Fruit fly (Drosophila melanogaster) whole organism, embryonic: ENCODE results near the gene dyl.

Experiments used
- Ada2b ChIP-seq: fragments of 200-800 bp; sonication (Bioruptor generic); IDR thresholded peaks from 2 replicates; pipeline ENCODE4 v1.3.6; 2022; ENCODE audit warnings: missing biosample characterization, missing genetic modification characterization
- Aef1 ChIP-seq: fragments of 200-800 bp; sonication (Bioruptor generic); IDR thresholded peaks from 3 replicates; pipeline ENCODE4 v1.3.6; 2022; ENCODE audit warnings: missing biosample characterization, missing genetic modification characterization
- CG1024 ChIP-seq: fragments of 200-800 bp; sonication (Bioruptor generic); IDR thresholded peaks from 2 replicates; pipeline ENCODE4 v1.3.6; 2022; ENCODE audit warnings: missing biosample characterization, missing genetic modification characterization
- CG10543 ChIP-seq: fragments of 200-800 bp; sonication (Bioruptor generic); optimal IDR thresholded peaks from 3 replicates; lab custom pipeline; 2017; ENCODE audit warnings: missing biosample characterization, mild to moderate bottlenecking, missing genetic modification characterization, moderate library complexity
- CG10654 ChIP-seq: fragments of 200-800 bp; sonication (Bioruptor generic); optimal IDR thresholded peaks from 2 replicates; lab custom pipeline; 2016; ENCODE audit warnings: missing biosample characterization, missing genetic modification characterization
- CG11695 ChIP-seq: fragments of 200-800 bp; sonication (Bioruptor generic); IDR thresholded peaks from 3 replicates; pipeline ENCODE4 v1.3.6; 2022; ENCODE audit warnings: missing biosample characterization, missing genetic modification characterization
- CG12071 ChIP-seq: fragments of 200-800 bp; sonication (Bioruptor generic); optimal IDR thresholded peaks from 3 replicates; lab custom pipeline; 2018; ENCODE audit warnings: missing biosample characterization, mild to moderate bottlenecking, missing genetic modification characterization
- CG12391 ChIP-seq: fragments of 200-800 bp; sonication (Bioruptor generic); optimal IDR thresholded peaks from 3 replicates; lab custom pipeline; 2018; ENCODE audit warnings: missing biosample characterization, mild to moderate bottlenecking, missing genetic modification characterization, moderate library complexity
- CG15073 ChIP-seq: fragments of 200-800 bp; sonication (Bioruptor generic); optimal IDR thresholded peaks from 2 replicates; lab custom pipeline; 2016; ENCODE audit warnings: missing biosample characterization, missing genetic modification characterization
- CG15601 ChIP-seq: fragments of 200-800 bp; sonication (Bioruptor generic); optimal IDR thresholded peaks from 3 replicates; lab custom pipeline; 2019; ENCODE audit warnings: missing biosample characterization, mild to moderate bottlenecking, missing genetic modification characterization, moderate library complexity
- CG16863 ChIP-seq: fragments of 200-800 bp; sonication (Bioruptor generic); optimal IDR thresholded peaks from 3 replicates; lab custom pipeline; 2016; ENCODE audit warnings: missing biosample characterization, missing genetic modification characterization
- CG2129 ChIP-seq: fragments of 200-800 bp; sonication (Bioruptor generic); IDR thresholded peaks from 2 replicates; pipeline ENCODE4 v1.3.6; 2022; ENCODE audit warnings: missing biosample characterization, missing genetic modification characterization; ENCODE audit not compliant: partially characterized antibody
- CG31441 ChIP-seq: fragments of 200-800 bp; sonication (Bioruptor generic); IDR thresholded peaks from 2 replicates; pipeline ENCODE4 v1.3.6; 2022; ENCODE audit warnings: missing biosample characterization, missing genetic modification characterization
- CG3847 ChIP-seq: fragments of 200-800 bp; sonication (Bioruptor generic); IDR thresholded peaks from 2 replicates; pipeline ENCODE4 v1.3.6; 2022; ENCODE audit warnings: missing biosample characterization, missing genetic modification characterization
- CG4820 ChIP-seq: fragments of 200-800 bp; sonication (Bioruptor generic); optimal IDR thresholded peaks from 3 replicates; lab custom pipeline; 2016; ENCODE audit warnings: missing biosample characterization, missing genetic modification characterization
- CG5245 ChIP-seq: fragments of 200-800 bp; sonication (Bioruptor generic); optimal IDR thresholded peaks from 3 replicates; lab custom pipeline; 2016; ENCODE audit warnings: missing biosample characterization, missing genetic modification characterization
- CG6689 ChIP-seq: fragments of 200-800 bp; sonication (Bioruptor generic); IDR thresholded peaks from 2 replicates; pipeline ENCODE4 v1.3.6; 2022; ENCODE audit warnings: missing biosample characterization, missing genetic modification characterization
- CG6854 ChIP-seq: fragments of 200-800 bp; sonication (Bioruptor generic); optimal IDR thresholded peaks from 3 replicates; lab custom pipeline; 2017; ENCODE audit warnings: missing biosample characterization, mild to moderate bottlenecking, missing genetic modification characterization
- CG7271 ChIP-seq: fragments of 200-800 bp; sonication (Bioruptor generic); optimal IDR thresholded peaks from 2 replicates; lab custom pipeline; 2018; ENCODE audit warnings: missing biosample characterization, mild to moderate bottlenecking, missing genetic modification characterization, moderate library complexity
- CG8388 ChIP-seq: fragments of 200-800 bp; sonication (Bioruptor generic); optimal IDR thresholded peaks from 2 replicates; lab custom pipeline; 2019; ENCODE audit warnings: missing biosample characterization, mild to moderate bottlenecking, missing genetic modification characterization, moderate library complexity
- CG9609 ChIP-seq: fragments of 200-800 bp; sonication (Bioruptor generic); optimal IDR thresholded peaks from 3 replicates; lab custom pipeline; 2016; ENCODE audit warnings: missing biosample characterization, missing genetic modification characterization
- CG9727 ChIP-seq: fragments of 200-800 bp; sonication (Bioruptor generic); optimal IDR thresholded peaks from 3 replicates; lab custom pipeline; 2017; ENCODE audit warnings: missing biosample characterization, mild to moderate bottlenecking, missing genetic modification characterization
- CkIIα-i1 ChIP-seq: fragments of 200-800 bp; sonication (Bioruptor generic); IDR thresholded peaks from 2 replicates; pipeline ENCODE4 v1.3.6; 2022; ENCODE audit warnings: missing biosample characterization, missing genetic modification characterization
- D19B ChIP-seq: fragments of 200-800 bp; sonication (Bioruptor generic); optimal IDR thresholded peaks from 2 replicates; lab custom pipeline; 2017; ENCODE audit warnings: missing biosample characterization, mild to moderate bottlenecking, missing genetic modification characterization
- Dek ChIP-seq: fragments of 200-800 bp; sonication (Bioruptor generic); optimal IDR thresholded peaks from 3 replicates; lab custom pipeline; 2019; ENCODE audit warnings: missing biosample characterization, mild to moderate bottlenecking, missing genetic modification characterization, moderate library complexity
- Dp ChIP-seq: fragments of 200-800 bp; sonication (Bioruptor generic); optimal IDR thresholded peaks from 2 replicates; lab custom pipeline; 2018; ENCODE audit warnings: missing biosample characterization, mild to moderate bottlenecking, missing genetic modification characterization, moderate library complexity
- ERR ChIP-seq: fragments of 200-800 bp; sonication (Bioruptor generic); optimal IDR thresholded peaks from 2 replicates; lab custom pipeline; 2016; ENCODE audit warnings: missing biosample characterization, missing genetic modification characterization
- Fer1 ChIP-seq: fragments of 200-800 bp; sonication (Bioruptor generic); optimal IDR thresholded peaks from 2 replicates; lab custom pipeline; 2017; ENCODE audit warnings: missing biosample characterization, mild to moderate bottlenecking, missing genetic modification characterization
- Fer3 ChIP-seq: fragments of 200-800 bp; sonication (Bioruptor generic); optimal IDR thresholded peaks from 2 replicates; lab custom pipeline; 2018; ENCODE audit warnings: missing biosample characterization, mild to moderate bottlenecking, missing genetic modification characterization, moderate library complexity
- Kr ChIP-seq: fragments of 200-800 bp; sonication (Bioruptor generic); optimal IDR thresholded peaks from 2 replicates; lab custom pipeline; 2017; ENCODE audit warnings: missing biosample characterization, mild to moderate bottlenecking, missing genetic modification characterization
- MESR4 ChIP-seq: fragments of 200-800 bp; sonication (Bioruptor generic); optimal IDR thresholded peaks from 2 replicates; lab custom pipeline; 2018; ENCODE audit warnings: missing biosample characterization, mild to moderate bottlenecking, missing genetic modification characterization, moderate library complexity
- Meics ChIP-seq: fragments of 200-800 bp; sonication (Bioruptor generic); optimal IDR thresholded peaks from 2 replicates; lab custom pipeline; 2017; ENCODE audit warnings: missing biosample characterization, mild to moderate bottlenecking, missing genetic modification characterization
- Nf-YB ChIP-seq: fragments of 200-800 bp; sonication (Bioruptor generic); optimal IDR thresholded peaks from 3 replicates; lab custom pipeline; 2019; ENCODE audit warnings: missing biosample characterization, mild to moderate bottlenecking, missing genetic modification characterization, moderate library complexity
- NfI ChIP-seq: fragments of 200-800 bp; sonication (Bioruptor generic); optimal IDR thresholded peaks from 3 replicates; lab custom pipeline; 2018; ENCODE audit warnings: missing biosample characterization, mild to moderate bottlenecking, missing genetic modification characterization, moderate library complexity
- PHDP ChIP-seq: fragments of 200-800 bp; sonication (Bioruptor generic); optimal IDR thresholded peaks from 3 replicates; lab custom pipeline; 2018; ENCODE audit warnings: missing biosample characterization, mild to moderate bottlenecking, missing genetic modification characterization, moderate library complexity
- Pdp1 ChIP-seq, 2 experiments: fragments of 200-800 bp; sonication (Bioruptor generic); optimal IDR thresholded peaks; 3 replicates each; lab custom pipeline; 2016; ENCODE audit warnings: missing biosample characterization in 2 of 2, missing genetic modification characterization in 2 of 2, mild to moderate bottlenecking in 1 of 2, moderate library complexity in 1 of 2
- Xrp1 ChIP-seq: fragments of 200-800 bp; sonication (Bioruptor generic); IDR thresholded peaks from 2 replicates; pipeline ENCODE4 v1.3.6; 2022; ENCODE audit warnings: missing biosample characterization, missing genetic modification characterization
- al ChIP-seq: fragments of 200-800 bp; sonication (Bioruptor generic); IDR thresholded peaks from 2 replicates; pipeline ENCODE4 v1.3.6; 2022; ENCODE audit warnings: missing biosample characterization, missing genetic modification characterization
- bab2 ChIP-seq: fragments of 200-800 bp; sonication (Bioruptor generic); optimal IDR thresholded peaks from 2 replicates; lab custom pipeline; 2016; ENCODE audit warnings: missing biosample characterization, missing genetic modification characterization
- bcd ChIP-seq: fragments of 200-800 bp; sonication (Bioruptor generic); optimal IDR thresholded peaks from 2 replicates; lab custom pipeline; 2017; ENCODE audit warnings: missing biosample characterization, mild to moderate bottlenecking, missing genetic modification characterization
- chm ChIP-seq: fragments of 200-800 bp; sonication (Bioruptor generic); IDR thresholded peaks from 2 replicates; pipeline ENCODE4 v1.3.6; 2022; ENCODE audit warnings: missing biosample characterization, missing genetic modification characterization
- fd3F ChIP-seq: fragments of 200-800 bp; sonication (Bioruptor generic); optimal IDR thresholded peaks from 2 replicates; lab custom pipeline; 2018; ENCODE audit warnings: missing biosample characterization, mild to moderate bottlenecking, missing genetic modification characterization, moderate library complexity
- fru ChIP-seq: fragments of >200 bp; optimal IDR thresholded peaks from 2 replicates; lab custom pipeline; 2017
- gfzf ChIP-seq: fragments of 200-800 bp; sonication (Bioruptor generic); optimal IDR thresholded peaks from 2 replicates; lab custom pipeline; 2016; ENCODE audit warnings: missing biosample characterization, mild to moderate bottlenecking, missing genetic modification characterization, moderate library complexity
- grau ChIP-seq: fragments of 200-800 bp; optimal IDR thresholded peaks from 3 replicates; lab custom pipeline; 2019; ENCODE audit warnings: missing biosample characterization, mild to moderate bottlenecking, missing genetic modification characterization, moderate library complexity
- kah ChIP-seq: fragments of 200-800 bp; sonication (Bioruptor generic); optimal IDR thresholded peaks from 2 replicates; lab custom pipeline; 2018; ENCODE audit warnings: missing biosample characterization, mild to moderate bottlenecking, missing genetic modification characterization
- ssp ChIP-seq: fragments of 200-800 bp; sonication (Bioruptor generic); IDR thresholded peaks from 2 replicates; pipeline ENCODE4 v1.3.6; 2022; ENCODE audit warnings: missing biosample characterization, missing genetic modification characterization
- sug ChIP-seq: fragments of 200-800 bp; optimal IDR thresholded peaks from 2 replicates; lab custom pipeline; 2019; ENCODE audit warnings: missing biosample characterization, mild to moderate bottlenecking, missing genetic modification characterization, moderate library complexity
- tio ChIP-seq: fragments of 200-800 bp; sonication (Bioruptor generic); optimal IDR thresholded peaks from 2 replicates; lab custom pipeline; 2017; ENCODE audit warnings: missing biosample characterization, missing genetic modification characterization, inconsistent platforms
- trh ChIP-seq: fragments of 200-800 bp; sonication (Bioruptor generic); optimal IDR thresholded peaks from 2 replicates; lab custom pipeline; 2016; ENCODE audit warnings: missing biosample characterization, missing genetic modification characterization
- z ChIP-seq: fragments of 200-800 bp; sonication (Bioruptor generic); IDR thresholded peaks from 3 replicates; pipeline ENCODE4 v1.3.6; 2022; ENCODE audit warnings: missing biosample characterization, missing genetic modification characterization

The dyl gene

DNA sequence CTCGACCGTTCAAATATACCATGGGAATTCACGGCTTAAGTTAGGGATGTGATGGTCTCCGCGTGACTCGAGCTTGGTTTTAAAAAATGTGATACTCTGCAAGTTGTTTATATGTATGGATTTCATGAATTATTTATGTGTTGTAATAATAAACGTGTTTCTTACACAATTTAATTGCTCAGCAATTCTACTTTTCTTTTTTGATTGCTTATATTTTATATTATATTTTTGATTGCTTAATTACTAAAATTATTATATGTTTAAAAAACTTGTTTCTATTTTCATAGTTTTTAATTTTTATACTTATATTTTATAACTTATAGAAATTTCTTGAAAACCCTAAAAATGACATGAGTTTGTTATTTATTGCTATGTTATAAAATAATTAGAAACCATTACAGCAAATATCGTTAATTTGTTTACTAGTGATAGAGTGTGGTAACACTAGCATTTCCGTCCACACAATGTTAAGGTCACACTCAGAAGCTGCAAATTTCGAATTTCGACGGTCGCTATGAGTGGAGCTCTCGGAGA lies 53.1 kb downstream of the dyl start, which contains the start of the genes ago and CG1265 (continued):
- TF ChIP-seq bab2 (GFP tag; lab: Kevin White, UChicago) = peak; percentile 27
- peak; percentile 32; the same call in 1 of the 2 replicates for TF ChIP-seq CG1024 (GFP tag; lab: Robert Waterston, UW)
- TF ChIP-seq CG8388 (GFP tag; lab: Kevin White, UChicago) = peak; percentile 24
- TF ChIP-seq CG10543 (GFP tag; lab: Kevin White, UChicago) = peak; percentile 80
- no peak for TF ChIP-seq al (GFP tag; lab: Robert Waterston, UW)
- TF ChIP-seq sug = peak; percentile 43
- peak; percentile 15 for TF ChIP-seq Dek (tag; lab: Kevin White, UChicago)
- TF ChIP-seq CG31441 = peak; percentile 69
- no peak for TF ChIP-seq ERR (GFP tag; lab: Kevin White, UChicago)
- TF ChIP-seq Nf-YB (GFP tag; lab: Kevin White, UChicago) = peak; percentile 5
- peak; percentile 34 for TF ChIP-seq bcd (GFP tag; lab: Kevin White, UChicago)
- no peak for TF ChIP-seq kah (GFP tag; lab: Kevin White, UChicago)
- TF ChIP-seq Meics (GFP tag; lab: Kevin White, UChicago) = peak; percentile 55
- no peak for TF ChIP-seq CG12071
- TF ChIP-seq Aef1 (GFP tag; lab: Robert Waterston, UW) = no peak
- peak; percentile 56 for TF ChIP-seq grau
- TF ChIP-seq CG16863 (GFP tag; lab: Kevin White, UChicago) = no peak
- no peak for TF ChIP-seq ssp (GFP tag; lab: Robert Waterston, UW)
- TF ChIP-seq tio (GFP tag; lab: Kevin White, UChicago) = no peak
- peak; percentile 38; the same call in 1 of the 2 replicates for TF ChIP-seq CG6689
- TF ChIP-seq Ada2b (GFP tag; lab: Robert Waterston, UW) = peak; percentile 18; the same call in 1 of the 2 replicates
- TF ChIP-seq z (GFP tag; lab: Robert Waterston, UW) = no peak
- no peak for TF ChIP-seq CG7271
- no peak for TF ChIP-seq trh (GFP tag; lab: Kevin White, UChicago)
- TF ChIP-seq CkIIα-i1 (GFP tag; lab: Robert Waterston, UW) = no peak
- peak; percentile 49 for TF ChIP-seq NfI (GFP tag; lab: Kevin White, UChicago)
- no peak for TF ChIP-seq Fer3
- no peak for TF ChIP-seq PHDP (tag; lab: Kevin White, UChicago)
- no peak for TF ChIP-seq MESR4 (GFP tag; lab: Kevin White, UChicago)
- no peak for TF ChIP-seq CG5245 (GFP tag; lab: Kevin White, UChicago)
- TF ChIP-seq gfzf = peak; percentile 73
- no peak for TF ChIP-seq Pdp1 (GFP tag; optimal IDR thresholded peaks at IDR 0.05; lab: Kevin White, UChicago)
- peak; percentile 53 for TF ChIP-seq CG9727 (GFP tag; lab: Kevin White, UChicago)
- no peak for TF ChIP-seq Kr (GFP tag; lab: Kevin White, UChicago)
- no peak for TF ChIP-seq CG6854 (GFP tag; lab: Kevin White, UChicago)
- TF ChIP-seq fd3F (GFP tag; lab: Kevin White, UChicago) = no peak
- TF ChIP-seq chm (GFP tag; lab: Robert Waterston, UW) = no peak
- TF ChIP-seq Fer1 (GFP tag; lab: Kevin White, UChicago) = peak; percentile 28
- peak; percentile 46 for TF ChIP-seq CG15601 (tag; lab: Kevin White, UChicago)
- peak; percentile 10 for TF ChIP-seq CG9609 (GFP tag; lab: Kevin White, UChicago)
- no peak for TF ChIP-seq fru (lab: Kevin White, UChicago)
- TF ChIP-seq D19B = no peak
- peak; percentile 28 for TF ChIP-seq CG10654 (GFP tag; lab: Kevin White, UChicago)
- TF ChIP-seq CG15073 (GFP tag; lab: Kevin White, UChicago) = no peak
- peak; percentile 55 for TF ChIP-seq Dp
- 0 out of 2 replicates have a peak, but pooled peaks have one; percentile 11 for TF ChIP-seq CG2129 (GFP tag; lab: Robert Waterston, UW)
- peak; percentile 54 for TF ChIP-seq CG12391
- no peak for TF ChIP-seq Xrp1 (GFP tag; lab: Robert Waterston, UW)
- peak; percentile 12; the same call in 1 of the 2 replicates for TF ChIP-seq CG3847 (GFP tag; lab: Robert Waterston, UW)
- TF ChIP-seq CG11695 (GFP tag; lab: Robert Waterston, UW) = no peak
- TF ChIP-seq CG4820 (GFP tag; lab: Kevin White, UChicago) = no peak
